Fruit fly (Drosophila melanogaster): ENCODE data around the gene CG3330.

The CG3330 gene

dm6 chr3R:27282286-27282685, 48.4 kb downstream of the CG3330 start, which contains the start of gene mrt (continued):
- TF ChIP-seq CG10209 (GFP tag; optimal IDR thresholded peaks at IDR 0.05) = peak; percentile 18
- TF ChIP-seq CG5245 (GFP tag; optimal IDR thresholded peaks at IDR 0.05) = peak; percentile 21
- no peak for TF ChIP-seq z (GFP tag; IDR thresholded peaks at IDR 0.05)
- no peak for TF ChIP-seq prd (optimal IDR thresholded peaks at IDR 0.05)
- peak; percentile 42; the same call in 2 of the 3 replicates for TF ChIP-seq prd (GFP tag; IDR thresholded peaks at IDR 0.05)
- TF ChIP-seq fd96Cb (tag; optimal IDR thresholded peaks at IDR 0.05) = peak; percentile 38
- TF ChIP-seq CG9817 (tag; optimal IDR thresholded peaks at IDR 0.05) = peak; percentile 54
- peak; percentile 49 for TF ChIP-seq CG15514 (GFP tag; optimal IDR thresholded peaks at IDR 0.05)
- no peak for TF ChIP-seq h (optimal IDR thresholded peaks at IDR 0.05)
- peak; percentile 54 for TF ChIP-seq pum (GFP tag; optimal IDR thresholded peaks at IDR 0.05)
- TF ChIP-seq ci (GFP tag; IDR thresholded peaks at IDR 0.05) = 0 out of 3 replicates have a peak, but pooled peaks have one; percentile 24
- no peak for TF ChIP-seq H2.0 (GFP tag; IDR thresholded peaks at IDR 0.05)
- peak; percentile 6 for TF ChIP-seq da (GFP tag; optimal IDR thresholded peaks at IDR 0.05)
- TF ChIP-seq CG3407 (GFP tag; optimal IDR thresholded peaks at IDR 0.05) = no peak
- TF ChIP-seq CG11093 (GFP tag; IDR thresholded peaks at IDR 0.05) = no peak
- TF ChIP-seq Tbp (GFP tag; optimal IDR thresholded peaks at IDR 0.05) = no peak
- TF ChIP-seq CG33557 (GFP tag; optimal IDR thresholded peaks at IDR 0.05) = no peak
- peak; percentile 39; the same call in 1 of the 2 replicates for TF ChIP-seq Xrp1 (GFP tag; IDR thresholded peaks at IDR 0.05)
- TF ChIP-seq pfk (GFP tag; optimal IDR thresholded peaks at IDR 0.05) = no peak
- 0 out of 2 replicates have a peak, but pooled peaks have one; percentile 46 for TF ChIP-seq CG7372 (GFP tag; IDR thresholded peaks at IDR 0.05)
- TF ChIP-seq CG13296 (GFP tag; optimal IDR thresholded peaks at IDR 0.05) = no peak
- no peak for TF ChIP-seq CG42726 (GFP tag; IDR thresholded peaks at IDR 0.05; ENCODE audit: partially characterized antibody)
- no peak for TF ChIP-seq zen2 (GFP tag; IDR thresholded peaks at IDR 0.05; ENCODE audit: partially characterized antibody)
- no peak for TF ChIP-seq sima (GFP tag; optimal IDR thresholded peaks at IDR 0.05)
- no peak for TF ChIP-seq CG6272 (GFP tag; IDR thresholded peaks at IDR 0.05)
- TF ChIP-seq Ssrp (tag; optimal IDR thresholded peaks at IDR 0.05) = peak; percentile 45
- peak; percentile 38; the same call in 1 of the 3 replicates for TF ChIP-seq tgo (GFP tag; IDR thresholded peaks at IDR 0.05)
- TF ChIP-seq lmd (GFP tag; IDR thresholded peaks at IDR 0.05) = peak; percentile 69
- TF ChIP-seq lbe (GFP tag; optimal IDR thresholded peaks at IDR 0.05) = no peak
- TF ChIP-seq en (GFP tag; optimal IDR thresholded peaks at IDR 0.05) = peak; percentile 12
- no peak for TF ChIP-seq dati (GFP tag; IDR thresholded peaks at IDR 0.05)
- TF ChIP-seq hth (optimal IDR thresholded peaks at IDR 0.05) = no peak
- TF ChIP-seq CG7928 (GFP tag; optimal IDR thresholded peaks at IDR 0.05) = peak; percentile 0
- peak; percentile 76 for TF ChIP-seq CG2678 (tag; optimal IDR thresholded peaks at IDR 0.05)
- peak; percentile 23 for TF ChIP-seq nau (GFP tag; optimal IDR thresholded peaks at IDR 0.05)
- TF ChIP-seq pb (GFP tag; optimal IDR thresholded peaks at IDR 0.05) = peak; percentile 20
- TF ChIP-seq CG1832 (GFP tag; optimal IDR thresholded peaks at IDR 0.05) = no peak
- TF ChIP-seq jigr1 (GFP tag; IDR thresholded peaks at IDR 0.05) = no peak
- TF ChIP-seq HLH4C (GFP tag; IDR thresholded peaks at IDR 0.05; ENCODE audit: partially characterized antibody) = no peak; the same call in 2 of the 3 replicates
- TF ChIP-seq CG6654 (GFP tag; optimal IDR thresholded peaks at IDR 0.05) = no peak
- TF ChIP-seq CG4707 (GFP tag; optimal IDR thresholded peaks at IDR 0.05) = no peak
- TF ChIP-seq Neu2 (GFP tag; optimal IDR thresholded peaks at IDR 0.05; ENCODE audit: borderline replicate concordance) = no peak
- peak; percentile 27 for TF ChIP-seq CG12744 (GFP tag; optimal IDR thresholded peaks at IDR 0.05)
- TF ChIP-seq ranshi (GFP tag; IDR thresholded peaks at IDR 0.05) = peak; percentile 55; the same call in 1 of the 2 replicates
- TF ChIP-seq CG1647 (GFP tag; optimal IDR thresholded peaks at IDR 0.05) = no peak
- no peak for TF ChIP-seq Lim3 (GFP tag; IDR thresholded peaks at IDR 0.05)
- TF ChIP-seq Fer2 (tag; optimal IDR thresholded peaks at IDR 0.05) = peak; percentile 54
- no peak for TF ChIP-seq Ravus (GFP tag; IDR thresholded peaks at IDR 0.05)
- TF ChIP-seq CG16813 (GFP tag; IDR thresholded peaks at IDR 0.05; ENCODE audit: partially characterized antibody) = no peak
- TF ChIP-seq CG3838 (GFP tag; optimal IDR thresholded peaks at IDR 0.05) = no peak
- TF ChIP-seq stc (GFP tag; IDR thresholded peaks at IDR 0.05) = no peak
- no peak for TF ChIP-seq odd (GFP tag; optimal IDR thresholded peaks at IDR 0.05)

Measured in whole organism, embryonic.